Worm (Caenorhabditis elegans) whole organism, L3 larva: ENCODE data around the gene F38B7.10.

Source experiments
- aly-2 ChIP-seq: fragments of 150-350 bp; optimal IDR thresholded peaks from 2 replicates; lab custom pipeline; 2014; ENCODE audit warnings: missing biosample characterization, missing genetic modification characterization
- ceh-82 ChIP-seq: fragments of 150-350 bp; optimal IDR thresholded peaks from 2 replicates; lab custom pipeline; 2014; ENCODE audit warnings: missing biosample characterization, missing genetic modification characterization
- fkh-10 ChIP-seq: sonication (generic microtip); optimal IDR thresholded peaks from 2 replicates; lab custom pipeline; 2017; ENCODE audit warnings: missing biosample characterization, missing genetic modification reagents, missing genetic modification characterization
- fkh-2 ChIP-seq: fragments of 150-350 bp; optimal IDR thresholded peaks from 2 replicates; lab custom pipeline; 2014; ENCODE audit warnings: missing biosample characterization, missing genetic modification reagents, missing genetic modification characterization
- nhr-237 ChIP-seq: fragments of 150-350 bp; optimal IDR thresholded peaks from 2 replicates; lab custom pipeline; 2014; ENCODE audit warnings: missing biosample characterization, missing genetic modification characterization
- nhr-43 ChIP-seq: sonication (generic microtip); optimal IDR thresholded peaks from 2 replicates; lab custom pipeline; 2016; ENCODE audit warnings: mild to moderate bottlenecking, missing genetic modification characterization, missing compliant biosample characterization; ENCODE audit not compliant: poor library complexity, severe bottlenecking
- nhr-76 ChIP-seq: fragments of 150-350 bp; sonication (generic microtip); optimal IDR thresholded peaks from 5 replicates; lab custom pipeline; 2014; ENCODE audit warnings: missing biosample characterization, missing genetic modification characterization
- nhr-77 ChIP-seq: fragments of 150-350 bp; optimal IDR thresholded peaks from 2 replicates; lab custom pipeline; 2014; ENCODE audit warnings: missing biosample characterization, missing genetic modification characterization
- skn-1 ChIP-seq: fragments of 150-350 bp; optimal IDR thresholded peaks from 2 replicates; lab custom pipeline; 2014; ENCODE audit warnings: missing biosample characterization, missing genetic modification characterization
- snpc-4 ChIP-seq: fragments of 150-350 bp; optimal IDR thresholded peaks from 2 replicates; lab custom pipeline; 2014; ENCODE audit warnings: missing biosample characterization, missing genetic modification characterization
- zag-1 ChIP-seq: fragments of 150-350 bp; optimal IDR thresholded peaks from 2 replicates; lab custom pipeline; 2014; ENCODE audit warnings: missing biosample characterization, missing genetic modification characterization
- ztf-11 ChIP-seq: fragments of 150-350 bp; optimal IDR thresholded peaks from 2 replicates; lab custom pipeline; 2014; ENCODE audit warnings: missing biosample characterization, missing genetic modification characterization

DNA sequence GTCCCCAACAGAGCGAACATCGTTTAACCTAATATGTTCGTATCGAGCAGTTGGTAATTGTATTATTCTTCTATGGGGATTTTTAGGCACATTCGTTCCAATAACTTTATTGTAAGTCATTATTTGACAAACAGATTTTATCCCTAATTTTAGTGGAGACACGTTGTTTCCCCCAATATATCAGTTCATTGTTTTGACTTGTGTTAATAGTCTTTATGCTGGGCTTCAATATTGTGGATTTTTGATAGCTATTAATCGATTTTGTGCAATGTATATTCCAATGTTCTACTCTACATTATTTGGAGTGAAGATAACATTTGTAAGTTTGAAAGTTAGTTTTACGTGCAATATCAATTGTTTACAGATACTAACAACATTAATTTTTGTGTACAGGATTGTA, 48.6 kb downstream of the F38B7.10 start:
- TF ChIP-seq nhr-77 (tag; lab: Kevin White, UChicago): no peak
- TF ChIP-seq fkh-10 (GFP tag; lab: Kevin White, UChicago): no peak
- no peak for TF ChIP-seq nhr-43 (tag; lab: Kevin White, UChicago)
- no peak for TF ChIP-seq nhr-237
- TF ChIP-seq ceh-82 (tag; lab: Kevin White, UChicago): no peak
- no peak for TF ChIP-seq fkh-2 (tag; lab: Kevin White, UChicago)
- TF ChIP-seq zag-1: no peak
- no peak for TF ChIP-seq ztf-11 (tag; lab: Kevin White, UChicago)
- TF ChIP-seq nhr-76 (tag; lab: Kevin White, UChicago): no peak
- TF ChIP-seq skn-1 (tag; lab: Kevin White, UChicago): no peak
- TF ChIP-seq snpc-4 (tag; lab: Kevin White, UChicago): no peak
- TF ChIP-seq aly-2 (tag; lab: Kevin White, UChicago): no peak
